Worm (Caenorhabditis elegans) whole organism, L1 larva: ENCODE measurements around the gene C53D6.7.

Source experiments
- aha-1 ChIP-seq: fragments of 150-350 bp; optimal IDR thresholded peaks from 2 replicates; lab custom pipeline; 2014; ENCODE audit warnings: missing biosample characterization, missing genetic modification characterization
- ama-1 ChIP-seq: fragments of 150-350 bp; optimal IDR thresholded peaks from 2 replicates; lab custom pipeline; 2014
- ceh-82 ChIP-seq, 3 experiments: fragments of 150-350 bp in 1 of 3; sonication (generic microtip) in 2 of 3; optimal IDR thresholded peaks; 2 replicates each; lab custom pipeline; 2014 to 2017; ENCODE audit warnings: missing biosample characterization in 3 of 3, missing genetic modification characterization in 3 of 3
- irx-1 ChIP-seq: sonication (generic microtip); optimal IDR thresholded peaks from 2 replicates; lab custom pipeline; 2016; ENCODE audit warnings: missing genetic modification characterization, missing compliant biosample characterization
- nhr-11 ChIP-seq: fragments of 150-350 bp; optimal IDR thresholded peaks from 2 replicates; lab custom pipeline; 2014; ENCODE audit warnings: missing biosample characterization, missing genetic modification characterization
- nhr-76 ChIP-seq: sonication (generic microtip); optimal IDR thresholded peaks from 2 replicates; lab custom pipeline; 2017; ENCODE audit warnings: missing biosample characterization, missing genetic modification characterization
- sox-4 ChIP-seq: sonication (generic microtip); optimal IDR thresholded peaks from 2 replicates; lab custom pipeline; 2016; ENCODE audit warnings: missing genetic modification characterization, missing compliant biosample characterization
- ztf-11 ChIP-seq, 2 experiments: sonication (generic microtip); optimal IDR thresholded peaks; 2 replicates each; lab custom pipeline; 2016 to 2017; ENCODE audit warnings: missing genetic modification characterization in 2 of 2, missing biosample characterization in 1 of 2, missing compliant biosample characterization in 1 of 2

DNA sequence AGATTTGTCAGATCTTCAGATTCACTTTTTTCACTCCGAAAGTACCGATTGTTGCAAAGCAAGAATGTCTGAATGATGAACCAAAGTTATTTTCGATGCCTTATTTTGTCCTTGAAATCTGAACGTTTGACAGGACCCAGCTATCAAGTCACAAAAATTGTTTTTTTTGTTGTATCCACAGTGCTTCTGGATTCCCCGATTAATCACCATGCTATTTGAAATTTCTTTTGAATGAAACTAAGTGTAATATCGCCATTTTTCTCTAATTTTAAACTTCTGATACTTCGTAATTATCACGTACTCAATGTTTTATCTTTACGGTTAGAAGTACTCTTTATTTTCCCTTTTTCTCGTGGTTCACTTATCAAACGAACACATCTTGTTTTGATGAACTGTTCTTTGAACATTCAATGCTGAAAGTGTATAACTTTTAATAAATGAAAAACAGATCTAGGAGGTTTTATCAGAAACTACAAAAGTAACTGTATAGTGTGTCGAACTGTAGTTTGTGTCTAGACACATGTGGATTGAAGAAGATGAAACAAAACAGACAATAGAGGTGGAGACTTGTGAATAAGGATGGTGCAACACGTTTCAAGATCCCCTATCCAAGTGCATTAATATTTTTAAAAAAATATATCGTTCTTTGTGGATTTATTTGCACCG, 14.7 kb upstream of the C53D6.7 start:
- no peak for TF ChIP-seq ceh-82 (tag; optimal IDR thresholded peaks at IDR 0.05; lab: Kevin White, UChicago)
- TF ChIP-seq ztf-11 (tag; optimal IDR thresholded peaks at IDR 0.05; lab: Kevin White, UChicago), result no peak
- no peak for TF ChIP-seq ama-1
- no peak for TF ChIP-seq sox-4
- TF ChIP-seq irx-1 (tag; lab: Kevin White, UChicago), result no peak
- no peak for TF ChIP-seq nhr-76 (tag; lab: Kevin White, UChicago)
- TF ChIP-seq nhr-11 (tag; lab: Kevin White, UChicago), result no peak
- no peak for TF ChIP-seq aha-1
